Worm (Caenorhabditis elegans): ENCODE measurements around the gene C45G7.4.

DNA sequence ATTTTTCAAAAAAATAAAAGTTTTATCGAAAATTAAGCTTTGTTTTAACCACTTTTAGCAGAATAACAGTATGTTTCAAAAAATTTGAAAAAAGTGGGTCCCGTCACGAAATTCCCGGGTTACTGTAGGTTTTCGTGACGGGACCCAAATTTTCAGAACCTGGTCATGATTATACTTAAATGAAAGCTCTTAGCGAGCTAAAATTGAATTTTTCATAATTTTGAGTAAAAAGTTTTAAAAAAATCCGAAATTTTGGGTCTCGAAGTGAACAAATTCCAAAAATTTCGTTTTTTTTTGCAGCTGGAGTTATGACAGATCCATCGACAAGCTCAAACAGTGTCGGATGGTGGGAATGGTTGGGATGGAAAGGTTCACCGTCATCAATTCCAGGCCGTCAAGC lies 49.1 kb upstream of the C45G7.4 start, which contains the start of gene Y38F2AR.3:
- TF ChIP-seq nhr-25 (tag; optimal IDR thresholded peaks at IDR 0.05) = no peak
- no peak for TF ChIP-seq nhr-237 (tag; optimal IDR thresholded peaks at IDR 0.05)
- no peak for TF ChIP-seq ama-1 (optimal IDR thresholded peaks at IDR 0.05)
- TF ChIP-seq elt-3 (tag; optimal IDR thresholded peaks at IDR 0.05) = no peak
- TF ChIP-seq elt-1 (tag; optimal IDR thresholded peaks at IDR 0.05) = no peak
- no peak for TF ChIP-seq ceh-82 (tag; optimal IDR thresholded peaks at IDR 0.05)
- no peak for TF ChIP-seq ceh-28 (tag; optimal IDR thresholded peaks at IDR 0.05)
- TF ChIP-seq snpc-4 (tag; optimal IDR thresholded peaks at IDR 0.05) = no peak
- no peak for TF ChIP-seq nhr-11 (tag; optimal IDR thresholded peaks at IDR 0.05)
- no peak for TF ChIP-seq ZK546.5 (tag; optimal IDR thresholded peaks at IDR 0.05)
